Worm (Caenorhabditis elegans): ENCODE data around the gene F07C3.2.

The F07C3.2 gene

DNA sequence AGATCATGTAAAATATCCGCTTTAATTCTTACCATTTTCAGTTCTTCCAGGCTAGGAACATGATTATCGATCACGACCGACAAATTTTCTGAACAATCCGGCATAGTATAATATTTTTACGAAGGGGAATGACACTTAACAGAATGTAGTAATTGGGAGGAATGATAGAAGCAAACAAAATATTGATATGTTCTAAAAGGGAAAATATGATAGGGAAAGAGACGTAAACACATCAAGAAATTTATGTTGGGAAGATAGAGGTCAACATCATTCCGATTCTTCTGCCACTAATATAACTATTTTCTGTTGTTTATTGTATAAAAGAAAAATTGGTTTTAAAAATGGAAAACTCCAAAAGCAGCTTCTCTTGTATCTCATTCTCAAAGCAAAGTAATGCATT is 28.8 kb upstream of the F07C3.2 start, which contains the start of gene C24B5.4:
C24B5.4 (minus strand) TSS at position 206 of the 400 bp plus-strand sequence.
- TF ChIP-seq elt-2 (tag; optimal IDR thresholded peaks at IDR 0.05): peak; percentile 6
- TF ChIP-seq nfya-1 (tag; optimal IDR thresholded peaks at IDR 0.05; ENCODE audit: insufficient read depth): no peak
- no peak for TF ChIP-seq nhr-12 (tag; optimal IDR thresholded peaks at IDR 0.05)
- no peak for TF ChIP-seq nhr-11 (tag; optimal IDR thresholded peaks at IDR 0.05)

DNA sequence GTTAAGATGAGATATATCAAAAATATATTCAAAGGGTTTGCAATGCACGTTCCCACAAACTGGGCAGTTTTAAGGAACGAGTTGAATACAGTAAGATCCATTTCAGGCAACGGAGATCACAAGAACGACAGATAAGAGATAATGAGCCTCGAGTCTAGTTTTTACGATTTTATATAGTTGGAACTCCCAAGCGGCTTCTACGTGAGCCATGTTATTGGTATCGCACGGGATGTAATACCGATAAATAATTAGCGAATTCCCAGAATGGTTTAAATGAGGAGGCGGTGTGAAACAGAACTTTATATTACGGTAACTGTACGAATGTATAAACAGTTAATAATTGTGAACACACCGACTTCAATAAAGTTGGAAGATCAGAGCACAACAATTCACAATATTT is 27.0 kb upstream of the F07C3.2 start, which contains the start of gene str-177:
str-177 (minus strand) TSS at position 101 of the 400 bp plus-strand sequence.
- TF ChIP-seq eor-1 (tag; optimal IDR thresholded peaks at IDR 0.05) (no peak), unc-39 (tag; optimal IDR thresholded peaks at IDR 0.05) (no peak), ama-1 (optimal IDR thresholded peaks at IDR 0.05) (no peak), pha-4 (tag; optimal IDR thresholded peaks at IDR 0.05) (no peak), unc-62 (GFP tag; optimal IDR thresholded peaks at IDR 0.05) (no peak), egl-5 (tag; optimal IDR thresholded peaks at IDR 0.05) (no peak), ceh-9 (tag; optimal IDR thresholded peaks at IDR 0.05) (no peak), snpc-4 (tag; optimal IDR thresholded peaks at IDR 0.05) (no peak), hmg-11 (tag; optimal IDR thresholded peaks at IDR 0.05) (no peak), ceh-16 (tag; optimal IDR thresholded peaks at IDR 0.05) (no peak), zag-1 (tag; optimal IDR thresholded peaks at IDR 0.05) (no peak), ZK546.5 (tag; optimal IDR thresholded peaks at IDR 0.05) (no peak), nhr-67 (tag; optimal IDR thresholded peaks at IDR 0.05) (no peak), nfya-1 (tag; optimal IDR thresholded peaks at IDR 0.05; ENCODE audit: insufficient read depth) (no peak)

DNA sequence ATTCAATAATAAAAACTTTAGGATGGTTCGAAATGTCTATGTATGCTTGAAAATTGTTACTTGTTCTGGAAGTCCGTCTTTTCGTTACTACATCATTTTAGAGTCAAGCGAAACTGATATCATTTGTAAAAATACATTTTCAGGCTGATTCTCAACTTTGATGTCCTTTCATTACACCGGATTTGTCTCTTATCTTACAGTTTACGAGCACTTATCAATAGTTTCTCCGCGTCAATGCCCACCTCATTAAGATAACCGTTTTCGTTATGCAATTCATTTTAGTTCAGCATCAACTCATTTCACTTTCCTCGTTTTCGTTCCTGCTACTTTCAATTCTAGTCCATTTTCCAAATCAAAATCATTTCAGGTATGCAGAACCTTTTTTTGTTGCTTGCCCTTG is 23.2 kb upstream of the F07C3.2 start, which contains the start of gene asp-2:
asp-2 (plus strand) TSS at position 368 of the 400 bp plus-strand sequence.
- no peak for TF ChIP-seq nhr-25 (tag; optimal IDR thresholded peaks at IDR 0.05)
- peak; percentile 89 for TF ChIP-seq pqm-1 (tag; optimal IDR thresholded peaks at IDR 0.05)
- peak; percentile 91 for TF ChIP-seq elt-2 (tag; optimal IDR thresholded peaks at IDR 0.05)

DNA sequence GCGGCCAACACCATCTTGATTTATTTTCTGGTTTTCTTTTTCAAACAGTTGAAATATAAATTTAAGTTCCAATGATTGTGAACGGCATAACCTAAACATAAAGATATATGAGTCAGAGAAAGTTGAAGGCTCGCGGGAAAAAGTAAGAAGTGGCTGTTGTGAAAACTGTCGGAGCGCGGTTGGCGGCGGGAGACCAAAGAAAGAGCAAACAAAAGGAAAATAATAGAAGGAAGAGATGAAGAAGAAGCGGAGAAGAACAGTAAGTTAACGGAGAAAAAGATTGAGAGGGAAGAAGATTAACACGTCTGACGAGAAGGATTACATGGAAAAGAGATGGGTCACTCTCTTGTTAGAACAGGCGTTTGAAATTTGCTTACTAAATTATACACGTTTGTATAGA is 18.5 kb upstream of the F07C3.2 start, which contains the start of gene inx-10:
inx-10 (minus strand) TSS at position 101 of the 400 bp plus-strand sequence.
- TF ChIP-seq pha-4 (tag; optimal IDR thresholded peaks at IDR 0.05) (peak; percentile 59), mdl-1 (tag; optimal IDR thresholded peaks at IDR 0.05) (no peak), lsy-12 (tag; optimal IDR thresholded peaks at IDR 0.05) (no peak), nhr-11 (tag; optimal IDR thresholded peaks at IDR 0.05) (no peak)

DNA sequence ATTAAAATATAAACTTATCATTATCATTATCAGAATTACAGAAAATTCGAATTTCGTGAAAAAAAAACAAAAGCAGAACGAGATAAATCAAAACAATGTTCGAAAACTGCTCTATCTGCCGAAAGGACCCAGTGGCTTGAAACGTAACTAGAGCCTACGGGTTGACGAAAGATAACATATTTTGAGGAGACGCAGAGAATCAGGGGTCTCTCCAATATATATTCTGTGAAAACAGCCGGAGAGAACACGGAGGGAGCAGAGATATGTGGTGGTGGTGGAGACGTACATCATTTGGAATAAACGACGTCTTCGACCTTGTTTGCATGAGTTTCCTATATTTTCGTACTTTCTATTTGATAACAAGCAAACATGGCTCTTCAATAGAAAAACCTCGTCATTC is 17.0 kb upstream of the F07C3.2 start:
- TF ChIP-seq ztf-4 (tag; optimal IDR thresholded peaks at IDR 0.05): no peak
- no peak for TF ChIP-seq pha-4 (tag; optimal IDR thresholded peaks at IDR 0.05)
- TF ChIP-seq ztf-11 (tag; optimal IDR thresholded peaks at IDR 0.05): no peak
- TF ChIP-seq nfya-1 (tag; optimal IDR thresholded peaks at IDR 0.05; ENCODE audit: insufficient read depth): peak; percentile 27
- TF ChIP-seq nhr-11 (tag; optimal IDR thresholded peaks at IDR 0.05): no peak
- TF ChIP-seq hmg-11 (tag; optimal IDR thresholded peaks at IDR 0.05): peak; percentile 47

DNA sequence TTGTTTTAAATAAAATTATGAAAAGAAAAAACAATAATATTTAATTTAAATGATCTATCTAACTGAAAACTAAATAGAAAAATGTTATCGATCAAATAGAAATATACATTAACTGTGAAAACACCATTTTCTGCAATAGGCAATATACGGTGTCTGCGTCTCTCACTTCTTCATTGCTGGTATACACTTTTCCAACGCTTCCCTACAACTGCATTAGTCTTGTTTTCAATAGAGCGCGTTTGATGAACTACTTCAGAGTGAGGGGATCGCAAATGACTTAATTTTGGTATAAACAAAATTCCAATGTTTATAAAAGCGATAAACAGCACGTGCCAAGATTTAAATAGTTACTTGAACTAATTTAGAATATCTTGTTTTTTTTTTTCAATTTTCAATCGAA is 13.4 kb upstream of the F07C3.2 start:
- no peak for TF ChIP-seq nhr-28 (tag; optimal IDR thresholded peaks at IDR 0.05)
- no peak for TF ChIP-seq tbx-2 (tag; optimal IDR thresholded peaks at IDR 0.05)
- TF ChIP-seq fos-1 (tag; optimal IDR thresholded peaks at IDR 0.05): no peak
- no peak for TF ChIP-seq mml-1 (tag; optimal IDR thresholded peaks at IDR 0.05)
- TF ChIP-seq nhr-23 (tag; optimal IDR thresholded peaks at IDR 0.05): peak; percentile 54
- peak; percentile 79 for TF ChIP-seq lin-39 (tag; optimal IDR thresholded peaks at IDR 0.05)
- no peak for TF ChIP-seq sea-2 (GFP tag; optimal IDR thresholded peaks at IDR 0.05)
- TF ChIP-seq unc-39 (tag; optimal IDR thresholded peaks at IDR 0.05): no peak
- TF ChIP-seq nhr-77 (tag; optimal IDR thresholded peaks at IDR 0.05): no peak
- no peak for TF ChIP-seq nhr-11 (tag; optimal IDR thresholded peaks at IDR 0.05)
- no peak for TF ChIP-seq ceh-16 (tag; optimal IDR thresholded peaks at IDR 0.05)
- peak; percentile 33 for TF ChIP-seq pqm-1 (tag; optimal IDR thresholded peaks at IDR 0.05)
- TF ChIP-seq hmg-11 (tag; optimal IDR thresholded peaks at IDR 0.05): peak; percentile 54
- TF ChIP-seq ama-1 (optimal IDR thresholded peaks at IDR 0.05): no peak
- TF ChIP-seq lsy-12 (tag; optimal IDR thresholded peaks at IDR 0.05): no peak
- TF ChIP-seq pha-4 (tag; optimal IDR thresholded peaks at IDR 0.05): peak; percentile 91
- TF ChIP-seq nhr-43 (tag; optimal IDR thresholded peaks at IDR 0.05; ENCODE audit: poor library complexity, severe bottlenecking): no peak
- peak; percentile 53 for TF ChIP-seq elt-2 (tag; optimal IDR thresholded peaks at IDR 0.05)
- no peak for TF ChIP-seq R02D3.7 (tag; optimal IDR thresholded peaks at IDR 0.05)
- TF ChIP-seq nhr-12 (tag; optimal IDR thresholded peaks at IDR 0.05): no peak
- TF ChIP-seq ZK546.5 (tag; optimal IDR thresholded peaks at IDR 0.05): no peak
- no peak for TF ChIP-seq ceh-9 (tag; optimal IDR thresholded peaks at IDR 0.05)
- no peak for TF ChIP-seq egl-27 (tag; optimal IDR thresholded peaks at IDR 0.05)
- peak; percentile 92 for TF ChIP-seq egl-5 (tag; optimal IDR thresholded peaks at IDR 0.05)
- TF ChIP-seq unc-62 (GFP tag; optimal IDR thresholded peaks at IDR 0.05): no peak
- TF ChIP-seq daf-12 (tag; optimal IDR thresholded peaks at IDR 0.05): no peak
- TF ChIP-seq aly-2 (tag; optimal IDR thresholded peaks at IDR 0.05): no peak
- TF ChIP-seq ceh-28 (tag; optimal IDR thresholded peaks at IDR 0.05): no peak
- TF ChIP-seq jun-1 (tag; optimal IDR thresholded peaks at IDR 0.05): no peak
- TF ChIP-seq snpc-4 (tag; optimal IDR thresholded peaks at IDR 0.05): peak; percentile 73
- no peak for TF ChIP-seq ztf-4 (tag; optimal IDR thresholded peaks at IDR 0.05)
- TF ChIP-seq nhr-237 (tag; optimal IDR thresholded peaks at IDR 0.05): no peak
- no peak for TF ChIP-seq mdl-1 (tag; optimal IDR thresholded peaks at IDR 0.05)
- TF ChIP-seq nfya-1 (tag; optimal IDR thresholded peaks at IDR 0.05; ENCODE audit: insufficient read depth): peak; percentile 81
- peak; percentile 90 for TF ChIP-seq lin-15B (tag; optimal IDR thresholded peaks at IDR 0.05)

Data from whole organism, L3 larva.